Worm (Caenorhabditis elegans): Measurements from ENCODE around the gene egl-23.

egl-23 gene

ce11 chrIV:14032620-14033501 is 44.0 kb downstream of the egl-23 start (continued):
- TF ChIP-seq ztf-3 (GFP tag; optimal IDR thresholded peaks at IDR 0.05) (no peak), B0019.2 (GFP tag; conservative IDR thresholded peaks at IDR 0.05) (no peak), dpff-1 (tag; optimal IDR thresholded peaks at IDR 0.05) (no peak), pha-4 (tag; optimal IDR thresholded peaks at IDR 0.05) (no peak), lsy-27 (tag; optimal IDR thresholded peaks at IDR 0.05; ENCODE audit: borderline replicate concordance, insufficient read depth) (no peak), tlf-1 (GFP tag; optimal IDR thresholded peaks at IDR 0.05) (peak; percentile 14), Y53F4B.3 (GFP tag; IDR thresholded peaks at IDR 0.05) (no peak), sea-2 (GFP tag; IDR thresholded peaks at IDR 0.05) (peak; percentile 15; the same call in 1 of the 2 replicates), mel-28 (tag; optimal IDR thresholded peaks at IDR 0.05; ENCODE audit: borderline replicate concordance) (no peak), ztf-18 (tag; optimal IDR thresholded peaks at IDR 0.05) (no peak), ceh-91 (GFP tag; IDR thresholded peaks at IDR 0.05) (no peak), sptf-2 (GFP tag; optimal IDR thresholded peaks at IDR 0.05) (no peak), F37B4.10 (GFP tag; IDR thresholded peaks at IDR 0.05) (no peak), ceh-27 (GFP tag; optimal IDR thresholded peaks at IDR 0.05) (peak; percentile 53), Y53G8AR.9 (GFP tag; conservative IDR thresholded peaks at IDR 0.05) (no peak), egl-18 (GFP tag; IDR thresholded peaks at IDR 0.05) (no peak), F22D6.2 (tag; optimal IDR thresholded peaks at IDR 0.05) (no peak), bed-1 (GFP tag; IDR thresholded peaks at IDR 0.05) (0 out of 2 replicates have a peak, but pooled peaks have one; percentile 32), Y67H2A.10 (GFP tag; conservative IDR thresholded peaks at IDR 0.05) (no peak), hlh-26 (GFP tag; conservative IDR thresholded peaks at IDR 0.05) (no peak), aptf-3 (GFP tag; IDR thresholded peaks at IDR 0.05) (no peak), ets-4 (GFP tag; optimal IDR thresholded peaks at IDR 0.05) (no peak), ztf-6 (GFP tag; IDR thresholded peaks at IDR 0.05) (no peak), akir-1 (GFP tag; optimal IDR thresholded peaks at IDR 0.05) (no peak), lin-54 (GFP tag; optimal IDR thresholded peaks at IDR 0.05) (peak; percentile 53), ekl-4 (GFP tag; IDR thresholded peaks at IDR 0.05) (peak; percentile 94), F57A8.1 (GFP tag; optimal IDR thresholded peaks at IDR 0.05) (no peak), egl-44 (GFP tag; IDR thresholded peaks at IDR 0.05) (no peak), xnd-1 (tag; optimal IDR thresholded peaks at IDR 0.05) (no peak), hmg-1.2 (GFP tag; IDR thresholded peaks at IDR 0.05) (no peak; the same call in 1 of the 2 replicates), efl-1 (GFP tag; optimal IDR thresholded peaks at IDR 0.05) (no peak), F55B11.4 (tag; optimal IDR thresholded peaks at IDR 0.05; ENCODE audit: borderline replicate concordance, insufficient read depth) (no peak), mxl-1 (tag; optimal IDR thresholded peaks at IDR 0.05) (no peak), egrh-3 (GFP tag; IDR thresholded peaks at IDR 0.05) (no peak), hmg-20 (GFP tag; IDR thresholded peaks at IDR 0.05) (no peak), let-607 (tag; optimal IDR thresholded peaks at IDR 0.05) (peak in 1 of 2 experiments; percentile 57), ZK185.1 (tag; optimal IDR thresholded peaks at IDR 0.05; ENCODE audit: poor library complexity, severe bottlenecking) (peak; percentile 58), nhr-179 (tag; optimal IDR thresholded peaks at IDR 0.05) (no peak), tbx-9 (tag; optimal IDR thresholded peaks at IDR 0.05; ENCODE audit: borderline replicate concordance) (no peak), ztf-25 (GFP tag; IDR thresholded peaks at IDR 0.05) (no peak), ceh-79 (tag; optimal IDR thresholded peaks at IDR 0.05) (no peak), ama-1 (optimal IDR thresholded peaks at IDR 0.05) (no peak), ama-1 (GFP tag; optimal IDR thresholded peaks at IDR 0.05) (no peak), attf-5 (GFP tag; optimal IDR thresholded peaks at IDR 0.05) (peak; percentile 69), hlh-12 (tag; optimal IDR thresholded peaks at IDR 0.05) (no peak), nhr-120 (GFP tag; IDR thresholded peaks at IDR 0.05) (no peak), F33H1.4 (GFP tag; IDR thresholded peaks at IDR 0.05) (peak; percentile 25), cebp-2 (GFP tag; IDR thresholded peaks at IDR 0.05) (no peak)
